Worm (Caenorhabditis elegans): ENCODE measurements around the gene oga-1.

ce11 chrX:9369927-9370326, 22.7 kb upstream of the oga-1 start:
- TF ChIP-seq unc-62 (GFP tag; optimal IDR thresholded peaks at IDR 0.05) (no peak), flh-1 (GFP tag; optimal IDR thresholded peaks at IDR 0.05) (no peak), nhr-12 (tag; optimal IDR thresholded peaks at IDR 0.05) (no peak), unc-39 (tag; optimal IDR thresholded peaks at IDR 0.05) (no peak), lin-13 (tag; optimal IDR thresholded peaks at IDR 0.05) (no peak), elt-3 (tag; optimal IDR thresholded peaks at IDR 0.05) (no peak), nhr-28 (tag; optimal IDR thresholded peaks at IDR 0.05) (no peak), lsy-2 (tag; optimal IDR thresholded peaks at IDR 0.05) (no peak), ztf-11 (tag; optimal IDR thresholded peaks at IDR 0.05) (no peak), zip-8 (tag; optimal IDR thresholded peaks at IDR 0.05) (no peak)

All from whole organism, mixed stage, embryonic.